Fruit fly (Drosophila melanogaster): Measurements from ENCODE around the gene CG42876.

DNA sequence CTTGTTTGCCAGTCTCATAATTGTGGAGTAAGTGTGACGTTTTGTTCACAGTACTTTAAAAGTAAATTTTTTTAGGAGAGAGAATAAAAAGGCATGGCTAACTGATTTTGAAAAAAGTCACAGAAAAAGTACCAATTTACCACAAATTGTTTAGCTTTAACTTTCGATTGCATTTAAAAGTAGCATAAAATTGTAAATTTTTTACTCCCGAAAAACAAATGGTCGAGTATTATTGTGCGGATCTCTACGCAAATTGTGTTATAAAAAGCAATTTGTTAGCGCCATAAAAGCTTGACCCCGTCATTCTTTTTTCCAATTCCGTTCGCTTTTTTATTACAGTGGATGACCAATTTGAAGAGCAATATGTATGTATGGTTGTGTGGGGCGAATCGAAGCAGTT, 35.2 kb downstream of the CG42876 start, which contains the start of gene CG43760:
- no peak for TF ChIP-seq CTCF (optimal IDR thresholded peaks at IDR 0.05)
- no peak for TF ChIP-seq CG8478 (optimal IDR thresholded peaks at IDR 0.05)
